Worm (Caenorhabditis elegans) whole organism, L3 larva: ENCODE measurements around the gene Y42G9A.3.

Experiments
- R02D3.7 ChIP-seq: fragments of 150-350 bp; optimal IDR thresholded peaks from 2 replicates; lab custom pipeline; 2014; ENCODE audit warnings: missing biosample characterization, missing genetic modification characterization
- ZK546.5 ChIP-seq: sonication (generic microtip); optimal IDR thresholded peaks from 2 replicates; lab custom pipeline; 2017; ENCODE audit warnings: missing biosample characterization, missing genetic modification characterization
- aly-2 ChIP-seq: fragments of 150-350 bp; optimal IDR thresholded peaks from 2 replicates; lab custom pipeline; 2014; ENCODE audit warnings: missing biosample characterization, missing genetic modification characterization
- ama-1 ChIP-seq: fragments of 150-350 bp; optimal IDR thresholded peaks from 2 replicates; lab custom pipeline; 2018
- ceh-16 ChIP-seq: sonication (generic microtip); optimal IDR thresholded peaks from 2 replicates; lab custom pipeline; 2017; ENCODE audit warnings: missing biosample characterization, missing genetic modification characterization
- ceh-28 ChIP-seq: fragments of 150-350 bp; optimal IDR thresholded peaks from 2 replicates; lab custom pipeline; 2014; ENCODE audit warnings: missing biosample characterization, missing genetic modification reagents, missing genetic modification characterization
- ceh-82 ChIP-seq: fragments of 150-350 bp; optimal IDR thresholded peaks from 2 replicates; lab custom pipeline; 2014; ENCODE audit warnings: missing biosample characterization, missing genetic modification characterization
- ceh-9 ChIP-seq: sonication (generic microtip); optimal IDR thresholded peaks from 2 replicates; lab custom pipeline; 2018; ENCODE audit warnings: missing biosample characterization, missing genetic modification characterization
- daf-12 ChIP-seq: fragments of 150-350 bp; optimal IDR thresholded peaks from 2 replicates; lab custom pipeline; 2014; ENCODE audit warnings: missing biosample characterization, missing genetic modification reagents, missing genetic modification characterization
- egl-27 ChIP-seq: sonication (generic microtip); optimal IDR thresholded peaks from 4 replicates; lab custom pipeline; 2017; ENCODE audit warnings: missing biosample characterization, missing genetic modification reagents, missing genetic modification characterization
- egl-5 ChIP-seq: fragments of 150-350 bp; optimal IDR thresholded peaks from 2 replicates; lab custom pipeline; 2017; ENCODE audit warnings: missing biosample characterization, missing genetic modification reagents, missing genetic modification characterization, inconsistent platforms
- elt-1 ChIP-seq: fragments of 150-350 bp; optimal IDR thresholded peaks from 2 replicates; lab custom pipeline; 2014; ENCODE audit warnings: missing biosample characterization, missing genetic modification characterization
- elt-2 ChIP-seq: sonication (generic microtip); optimal IDR thresholded peaks from 2 replicates; lab custom pipeline; 2016; ENCODE audit warnings: missing genetic modification reagents, mild to moderate bottlenecking, missing genetic modification characterization, missing compliant biosample characterization
- elt-3 ChIP-seq, 3 experiments: fragments of 150-350 bp in 1 of 3; sonication (generic microtip) in 2 of 3; optimal IDR thresholded peaks; 2 replicates in 2 of 3; 4 replicates in 1 of 3; lab custom pipeline; 2014 to 2017; ENCODE audit warnings: missing biosample characterization in 3 of 3, missing genetic modification characterization in 3 of 3
- eor-1 ChIP-seq, 2 experiments: fragments of 150-350 bp; optimal IDR thresholded peaks; 2 replicates each; lab custom pipeline; 2014 to 2018; ENCODE audit warnings: missing biosample characterization in 2 of 2, missing genetic modification characterization in 2 of 2
- fkh-10 ChIP-seq: sonication (generic microtip); optimal IDR thresholded peaks from 2 replicates; lab custom pipeline; 2017; ENCODE audit warnings: missing biosample characterization, missing genetic modification reagents, missing genetic modification characterization
- fkh-2 ChIP-seq: fragments of 150-350 bp; optimal IDR thresholded peaks from 2 replicates; lab custom pipeline; 2014; ENCODE audit warnings: missing biosample characterization, missing genetic modification reagents, missing genetic modification characterization
- fos-1 ChIP-seq: fragments of 150-350 bp; optimal IDR thresholded peaks from 2 replicates; lab custom pipeline; 2014; ENCODE audit warnings: missing biosample characterization, missing genetic modification characterization
- hmg-11 ChIP-seq: sonication (generic microtip); optimal IDR thresholded peaks from 2 replicates; lab custom pipeline; 2016; ENCODE audit warnings: missing genetic modification characterization, missing compliant biosample characterization
- jun-1 ChIP-seq: fragments of 150-350 bp; optimal IDR thresholded peaks from 2 replicates; lab custom pipeline; 2014; ENCODE audit warnings: missing biosample characterization, missing genetic modification reagents, missing genetic modification characterization
- lin-15B ChIP-seq: fragments of 150-350 bp; optimal IDR thresholded peaks from 2 replicates; lab custom pipeline; 2014; ENCODE audit warnings: missing biosample characterization, missing genetic modification characterization
- lin-39 ChIP-seq: fragments of 150-350 bp; optimal IDR thresholded peaks from 2 replicates; lab custom pipeline; 2018; ENCODE audit warnings: missing biosample characterization, missing genetic modification reagents, missing genetic modification characterization
- lsy-12 ChIP-seq: sonication (generic microtip); optimal IDR thresholded peaks from 2 replicates; lab custom pipeline; 2016; ENCODE audit warnings: mild to moderate bottlenecking, missing genetic modification characterization, missing compliant biosample characterization
- mdl-1 ChIP-seq: fragments of 150-350 bp; optimal IDR thresholded peaks from 2 replicates; lab custom pipeline; 2014; ENCODE audit warnings: missing biosample characterization, missing genetic modification characterization
- mml-1 ChIP-seq: fragments of 150-350 bp; sonication (generic microtip); optimal IDR thresholded peaks from 3 replicates; lab custom pipeline; 2014; ENCODE audit warnings: missing biosample characterization, missing genetic modification characterization
- nfya-1 ChIP-seq: sonication (generic microtip); optimal IDR thresholded peaks from 2 replicates; lab custom pipeline; 2017; ENCODE audit warnings: missing genetic modification characterization, mild to moderate bottlenecking, missing compliant biosample characterization, antibody characterized with exemption, moderate library complexity; ENCODE audit not compliant: insufficient read depth
- nhr-11 ChIP-seq: fragments of 150-350 bp; optimal IDR thresholded peaks from 2 replicates; lab custom pipeline; 2014; ENCODE audit warnings: missing biosample characterization, missing genetic modification characterization
- nhr-12 ChIP-seq: fragments of 150-350 bp; optimal IDR thresholded peaks from 2 replicates; lab custom pipeline; 2014; ENCODE audit warnings: missing biosample characterization, missing genetic modification characterization
- nhr-23 ChIP-seq: fragments of 150-350 bp; optimal IDR thresholded peaks from 2 replicates; lab custom pipeline; 2014; ENCODE audit warnings: missing biosample characterization, missing genetic modification reagents, missing genetic modification characterization
- nhr-237 ChIP-seq: fragments of 150-350 bp; optimal IDR thresholded peaks from 2 replicates; lab custom pipeline; 2014; ENCODE audit warnings: missing biosample characterization, missing genetic modification characterization
- nhr-25 ChIP-seq: sonication (generic microtip); optimal IDR thresholded peaks from 2 replicates; lab custom pipeline; 2017; ENCODE audit warnings: missing biosample characterization, missing genetic modification characterization
- nhr-28 ChIP-seq: fragments of 150-350 bp; optimal IDR thresholded peaks from 2 replicates; lab custom pipeline; 2014; ENCODE audit warnings: missing biosample characterization, missing genetic modification characterization
- nhr-43 ChIP-seq: sonication (generic microtip); optimal IDR thresholded peaks from 2 replicates; lab custom pipeline; 2016; ENCODE audit warnings: mild to moderate bottlenecking, missing genetic modification characterization, missing compliant biosample characterization; ENCODE audit not compliant: poor library complexity, severe bottlenecking
- nhr-67 ChIP-seq: fragments of 150-350 bp; optimal IDR thresholded peaks from 2 replicates; lab custom pipeline; 2014; ENCODE audit warnings: missing biosample characterization, missing genetic modification characterization
- nhr-76 ChIP-seq: fragments of 150-350 bp; sonication (generic microtip); optimal IDR thresholded peaks from 5 replicates; lab custom pipeline; 2014; ENCODE audit warnings: missing biosample characterization, missing genetic modification characterization
- nhr-77 ChIP-seq: fragments of 150-350 bp; optimal IDR thresholded peaks from 2 replicates; lab custom pipeline; 2014; ENCODE audit warnings: missing biosample characterization, missing genetic modification characterization
- pha-4 ChIP-seq: fragments of 150-350 bp; optimal IDR thresholded peaks from 2 replicates; lab custom pipeline; 2014; ENCODE audit warnings: missing biosample characterization, missing genetic modification reagents, missing genetic modification characterization
- pqm-1 ChIP-seq: fragments of 150-350 bp; optimal IDR thresholded peaks from 2 replicates; lab custom pipeline; 2017; ENCODE audit warnings: missing biosample characterization, missing genetic modification characterization, inconsistent platforms
- sea-2 ChIP-seq: fragments of 150-350 bp; sonication (generic microtip); optimal IDR thresholded peaks from 4 replicates; lab custom pipeline; 2014; ENCODE audit warnings: missing biosample characterization, missing genetic modification reagents, missing genetic modification characterization
- skn-1 ChIP-seq: fragments of 150-350 bp; optimal IDR thresholded peaks from 2 replicates; lab custom pipeline; 2014; ENCODE audit warnings: missing biosample characterization, missing genetic modification characterization
- snpc-4 ChIP-seq: fragments of 150-350 bp; optimal IDR thresholded peaks from 2 replicates; lab custom pipeline; 2014; ENCODE audit warnings: missing biosample characterization, missing genetic modification characterization
- tbx-2 ChIP-seq: sonication (generic microtip); optimal IDR thresholded peaks from 2 replicates; lab custom pipeline; 2016; ENCODE audit warnings: mild to moderate bottlenecking, missing genetic modification characterization, missing compliant biosample characterization
- unc-39 ChIP-seq: sonication (generic microtip); optimal IDR thresholded peaks from 4 replicates; lab custom pipeline; 2017; ENCODE audit warnings: missing biosample characterization, missing genetic modification characterization
- unc-62 ChIP-seq: fragments of 150-350 bp; sonication (generic microtip); optimal IDR thresholded peaks from 4 replicates; lab custom pipeline; 2014; ENCODE audit warnings: missing biosample characterization, missing genetic modification reagents, missing genetic modification characterization
- zag-1 ChIP-seq: fragments of 150-350 bp; optimal IDR thresholded peaks from 2 replicates; lab custom pipeline; 2014; ENCODE audit warnings: missing biosample characterization, missing genetic modification characterization
- ztf-11 ChIP-seq: fragments of 150-350 bp; optimal IDR thresholded peaks from 2 replicates; lab custom pipeline; 2014; ENCODE audit warnings: missing biosample characterization, missing genetic modification characterization
- ztf-4 ChIP-seq: fragments of 150-350 bp; optimal IDR thresholded peaks from 2 replicates; lab custom pipeline; 2014; ENCODE audit warnings: missing biosample characterization, missing genetic modification characterization

The Y42G9A.3 gene

ce11 chrIII:6170038-6170437 is 24.0 kb downstream of the Y42G9A.3 start:
- TF ChIP-seq egl-5 (tag; lab: Kevin White, UChicago) (no peak), ztf-4 (tag; lab: Kevin White, UChicago) (no peak), daf-12 (no peak), ama-1 (lab: Kevin White, UChicago) (peak; percentile 45), ZK546.5 (no peak), nhr-25 (tag; lab: Kevin White, UChicago) (no peak), nhr-23 (no peak), tbx-2 (no peak), ztf-11 (no peak), fos-1 (tag; lab: Kevin White, UChicago) (no peak), ceh-82 (tag; lab: Kevin White, UChicago) (no peak), sea-2 (GFP tag; lab: Kevin White, UChicago) (no peak), egl-27 (tag; lab: Kevin White, UChicago) (no peak), zag-1 (tag; lab: Kevin White, UChicago) (no peak), lin-39 (tag; lab: Kevin White, UChicago) (peak; percentile 18), lin-15B (tag; lab: Kevin White, UChicago) (peak; percentile 19), pqm-1 (tag; lab: Kevin White, UChicago) (no peak), unc-62 (GFP tag; lab: Kevin White, UChicago) (no peak), jun-1 (tag; lab: Kevin White, UChicago) (no peak), mdl-1 (tag; lab: Kevin White, UChicago) (no peak), nhr-43 (no peak), skn-1 (tag; lab: Kevin White, UChicago) (no peak), nfya-1 (tag; lab: Kevin White, UChicago) (peak; percentile 65), fkh-2 (tag; lab: Kevin White, UChicago) (no peak), elt-3 (tag; optimal IDR thresholded peaks at IDR 0.05; lab: Kevin White, UChicago) (no peak), ceh-28 (no peak), mml-1 (tag; lab: Kevin White, UChicago) (no peak), nhr-237 (tag; lab: Kevin White, UChicago) (no peak), nhr-76 (no peak), unc-39 (tag; lab: Kevin White, UChicago) (no peak), hmg-11 (tag; lab: Kevin White, UChicago) (peak; percentile 43), fkh-10 (no peak), ceh-9 (tag; lab: Kevin White, UChicago) (no peak), nhr-28 (no peak), nhr-67 (no peak), snpc-4 (peak; percentile 44), elt-1 (tag; lab: Kevin White, UChicago) (no peak), nhr-77 (tag; lab: Kevin White, UChicago) (no peak), nhr-11 (peak; percentile 36), pha-4 (tag; lab: Kevin White, UChicago) (peak; percentile 1), nhr-12 (no peak), aly-2 (no peak), elt-2 (tag; lab: Kevin White, UChicago) (peak; percentile 11), lsy-12 (tag; lab: Kevin White, UChicago) (no peak), eor-1 (tag; optimal IDR thresholded peaks at IDR 0.05; lab: Kevin White, UChicago) (no peak), ceh-16 (tag; lab: Kevin White, UChicago) (no peak), R02D3.7 (tag; lab: Kevin White, UChicago) (no peak)
- TF ChIP-seq, all 47 proteins: peak for 9
